Fruit fly (Drosophila melanogaster) whole organism, embryonic: Measurements from ENCODE around the gene Zir.
A peak's percentile ranks its signal among the peaks of the same experiment; 100 is the strongest.

Source experiments
- Abd-B ChIP-seq: fragments of 200-800 bp; sonication (Bioruptor generic); optimal IDR thresholded peaks from 2 replicates; lab custom pipeline; 2018; ENCODE audit warnings: missing biosample characterization, mild to moderate bottlenecking, missing genetic modification characterization, moderate library complexity
- BEAF-32 ChIP-seq: fragments of 200-800 bp; sonication (Bioruptor generic); optimal IDR thresholded peaks from 3 replicates; lab custom pipeline; 2017; ENCODE audit warnings: missing biosample characterization, missing genetic modification characterization, mild to moderate bottlenecking, moderate library complexity, missing genetic modification reagents
- Bgb ChIP-seq: fragments of 200-800 bp; sonication (Bioruptor generic); IDR thresholded peaks from 2 replicates; pipeline ENCODE4 v1.3.6; 2022; ENCODE audit warnings: missing biosample characterization, missing genetic modification characterization; ENCODE audit not compliant: partially characterized antibody
- CG10979 ChIP-seq: fragments of 200-800 bp; sonication (Bioruptor generic); optimal IDR thresholded peaks from 2 replicates; lab custom pipeline; 2018; ENCODE audit warnings: missing biosample characterization, mild to moderate bottlenecking, missing genetic modification characterization, moderate library complexity
- CG12769 ChIP-seq: fragments of 200-800 bp; sonication (Bioruptor generic); optimal IDR thresholded peaks from 2 replicates; lab custom pipeline; 2019; ENCODE audit warnings: missing biosample characterization, mild to moderate bottlenecking, missing genetic modification characterization, moderate library complexity
- CG13424 ChIP-seq: fragments of 200-800 bp; sonication (Bioruptor generic); optimal IDR thresholded peaks from 2 replicates; lab custom pipeline; 2019; ENCODE audit warnings: missing biosample characterization, mild to moderate bottlenecking, missing genetic modification characterization, moderate library complexity
- CG17829 ChIP-seq: fragments of 200-800 bp; optimal IDR thresholded peaks from 2 replicates; lab custom pipeline; 2019; ENCODE audit warnings: missing biosample characterization, mild to moderate bottlenecking, missing genetic modification characterization, moderate library complexity
- CG2199 ChIP-seq: fragments of 200-800 bp; sonication (Bioruptor generic); IDR thresholded peaks from 3 replicates; pipeline ENCODE4 v1.3.6; 2022; ENCODE audit warnings: missing biosample characterization, missing genetic modification characterization
- CG3065 ChIP-seq: fragments of 200-800 bp; sonication (Bioruptor generic); optimal IDR thresholded peaks from 2 replicates; lab custom pipeline; 2016; ENCODE audit warnings: missing biosample characterization, missing genetic modification characterization
- CG32532 ChIP-seq: fragments of 200-800 bp; sonication (Bioruptor generic); IDR thresholded peaks from 2 replicates; pipeline ENCODE4 v1.3.6; 2022; ENCODE audit warnings: missing biosample characterization, missing genetic modification characterization
- CG4360 ChIP-seq: fragments of 200-800 bp; sonication (Bioruptor generic); IDR thresholded peaks from 2 replicates; pipeline ENCODE4 v1.3.6; 2022; ENCODE audit warnings: missing biosample characterization, missing genetic modification characterization
- CG6175 ChIP-seq: fragments of 200-800 bp; sonication (Bioruptor generic); IDR thresholded peaks from 3 replicates; pipeline ENCODE4 v1.3.6; 2022; ENCODE audit warnings: missing biosample characterization, missing genetic modification characterization
- CG8359 ChIP-seq: fragments of 200-800 bp; sonication (Bioruptor generic); optimal IDR thresholded peaks from 2 replicates; lab custom pipeline; 2017; ENCODE audit warnings: missing biosample characterization, mild to moderate bottlenecking, missing genetic modification characterization, borderline replicate concordance
- CG8944 ChIP-seq: fragments of 200-800 bp; sonication (Bioruptor generic); optimal IDR thresholded peaks from 3 replicates; lab custom pipeline; 2016; ENCODE audit warnings: missing biosample characterization, missing genetic modification characterization
- CG9727 ChIP-seq: fragments of 200-800 bp; sonication (Bioruptor generic); optimal IDR thresholded peaks from 3 replicates; lab custom pipeline; 2017; ENCODE audit warnings: missing biosample characterization, mild to moderate bottlenecking, missing genetic modification characterization
- Deaf1 ChIP-seq: fragments of 200-800 bp; optimal IDR thresholded peaks from 3 replicates; lab custom pipeline; 2019; ENCODE audit warnings: missing biosample characterization, mild to moderate bottlenecking, missing genetic modification characterization, moderate library complexity
- Dip3 ChIP-seq: fragments of 200-800 bp; sonication (Bioruptor generic); optimal IDR thresholded peaks from 3 replicates; lab custom pipeline; 2016; ENCODE audit warnings: missing biosample characterization, missing genetic modification characterization
- HLH54F ChIP-seq: fragments of 200-800 bp; sonication (Bioruptor generic); optimal IDR thresholded peaks from 3 replicates; lab custom pipeline; 2016; ENCODE audit warnings: missing biosample characterization, missing genetic modification characterization
- Hr39 ChIP-seq: fragments of >200 bp; optimal IDR thresholded peaks from 2 replicates; lab custom pipeline; 2017
- MESR4 ChIP-seq: fragments of 200-800 bp; sonication (Bioruptor generic); optimal IDR thresholded peaks from 2 replicates; lab custom pipeline; 2018; ENCODE audit warnings: missing biosample characterization, mild to moderate bottlenecking, missing genetic modification characterization, moderate library complexity
- MTF-1 ChIP-seq: fragments of 200-800 bp; sonication (Bioruptor generic); optimal IDR thresholded peaks from 2 replicates; lab custom pipeline; 2018; ENCODE audit warnings: missing biosample characterization, mild to moderate bottlenecking, missing genetic modification characterization, borderline replicate concordance
- Max ChIP-seq: fragments of 200-800 bp; sonication (Bioruptor generic); optimal IDR thresholded peaks from 2 replicates; lab custom pipeline; 2016; ENCODE audit warnings: missing biosample characterization, mild to moderate bottlenecking, missing genetic modification characterization
- Oli ChIP-seq: fragments of 200-800 bp; sonication (Bioruptor generic); optimal IDR thresholded peaks from 2 replicates; lab custom pipeline; 2018; ENCODE audit warnings: missing biosample characterization, mild to moderate bottlenecking, missing genetic modification characterization, moderate library complexity
- PHDP ChIP-seq: fragments of 200-800 bp; sonication (Bioruptor generic); optimal IDR thresholded peaks from 3 replicates; lab custom pipeline; 2018; ENCODE audit warnings: missing biosample characterization, mild to moderate bottlenecking, missing genetic modification characterization, moderate library complexity
- Scr ChIP-seq: fragments of 200-800 bp; sonication (Bioruptor generic); IDR thresholded peaks from 2 replicates; pipeline ENCODE4 v1.3.6; 2022; ENCODE audit warnings: missing biosample characterization, missing genetic modification characterization; ENCODE audit not compliant: partially characterized antibody
- Xbp1 ChIP-seq: fragments of 200-800 bp; sonication (Bioruptor generic); optimal IDR thresholded peaks from 3 replicates; lab custom pipeline; 2016; ENCODE audit warnings: missing biosample characterization, mild to moderate bottlenecking, missing genetic modification characterization
- YL-1 ChIP-seq: fragments of 200-800 bp; sonication (Bioruptor generic); optimal IDR thresholded peaks from 3 replicates; lab custom pipeline; 2017; ENCODE audit warnings: missing biosample characterization, mild to moderate bottlenecking, missing genetic modification characterization
- abd-A ChIP-seq: fragments of 200-800 bp; sonication (Bioruptor generic); optimal IDR thresholded peaks from 3 replicates; lab custom pipeline; 2019; ENCODE audit warnings: missing biosample characterization, mild to moderate bottlenecking, missing genetic modification characterization, moderate library complexity
- cato ChIP-seq: fragments of 200-800 bp; sonication (Bioruptor generic); optimal IDR thresholded peaks from 2 replicates; lab custom pipeline; 2016; ENCODE audit warnings: missing biosample characterization, missing genetic modification characterization, borderline replicate concordance
- chinmo ChIP-seq: fragments of 200-800 bp; sonication (Bioruptor generic); IDR thresholded peaks from 4 replicates; pipeline ENCODE4 v1.3.6; 2022; ENCODE audit warnings: missing biosample characterization, missing genetic modification characterization; ENCODE audit not compliant: partially characterized antibody
- chn ChIP-seq: fragments of 200-800 bp; sonication (Bioruptor generic); optimal IDR thresholded peaks from 2 replicates; lab custom pipeline; 2016; ENCODE audit warnings: missing biosample characterization, missing genetic modification characterization
- ci ChIP-seq: fragments of 200-800 bp; sonication (Bioruptor generic); IDR thresholded peaks from 3 replicates; pipeline ENCODE4 v1.3.6; 2022; ENCODE audit warnings: missing biosample characterization, missing genetic modification characterization
- eyg ChIP-seq: fragments of 200-800 bp; sonication (Bioruptor generic); optimal IDR thresholded peaks from 3 replicates; lab custom pipeline; 2016; ENCODE audit warnings: missing biosample characterization, missing genetic modification characterization
- hb ChIP-seq: fragments of 200-800 bp; sonication (Bioruptor generic); IDR thresholded peaks from 3 replicates; pipeline ENCODE4 v1.3.6; 2022; ENCODE audit warnings: missing biosample characterization, missing genetic modification characterization; ENCODE audit not compliant: partially characterized antibody
- inv ChIP-seq: fragments of 200-800 bp; sonication (Bioruptor generic); IDR thresholded peaks from 2 replicates; pipeline ENCODE4 v1.3.6; 2022; ENCODE audit warnings: missing biosample characterization, missing genetic modification characterization; ENCODE audit not compliant: partially characterized antibody
- klu ChIP-seq: fragments of 200-800 bp; sonication (Bioruptor generic); IDR thresholded peaks from 2 replicates; pipeline ENCODE4 v1.3.6; 2022; ENCODE audit warnings: missing biosample characterization, missing genetic modification characterization
- lbe ChIP-seq: fragments of 200-800 bp; sonication (Bioruptor generic); optimal IDR thresholded peaks from 2 replicates; lab custom pipeline; 2016; ENCODE audit warnings: missing biosample characterization, mild to moderate bottlenecking, missing genetic modification characterization
- lilli ChIP-seq: fragments of 200-800 bp; sonication (Bioruptor generic); optimal IDR thresholded peaks from 3 replicates; lab custom pipeline; 2016; ENCODE audit warnings: missing biosample characterization, missing genetic modification characterization
- lov ChIP-seq, 2 experiments: fragments of 200-800 bp in 1 of 2; fragments of >200 bp in 1 of 2; sonication (Bioruptor generic) in 1 of 2; IDR thresholded peaks in 1 of 2; optimal IDR thresholded peaks in 1 of 2; 2 replicates in 1 of 2; 3 replicates in 1 of 2; pipeline versions ENCODE4 v1.3.6 to Lab custom; 2017 to 2022; ENCODE audit warnings: missing biosample characterization in 1 of 2, missing genetic modification characterization in 1 of 2
- oc ChIP-seq: fragments of 200-800 bp; sonication (Bioruptor generic); optimal IDR thresholded peaks from 2 replicates; lab custom pipeline; 2018; ENCODE audit warnings: missing biosample characterization, mild to moderate bottlenecking, missing genetic modification characterization, moderate library complexity
- p53 ChIP-seq: fragments of 200-800 bp; sonication (Bioruptor generic); optimal IDR thresholded peaks from 2 replicates; lab custom pipeline; 2016; ENCODE audit warnings: missing biosample characterization, missing genetic modification characterization
- prd ChIP-seq, 3 experiments: fragments of >200 bp in 2 of 3; fragments of 200-800 bp in 1 of 3; sonication (Bioruptor generic) in 1 of 3; optimal IDR thresholded peaks in 2 of 3; IDR thresholded peaks in 1 of 3; 2 replicates in 2 of 3; 3 replicates in 1 of 3; pipeline versions ENCODE4 v1.3.6 to Lab custom; 2017 to 2022; ENCODE audit warnings: missing biosample characterization in 1 of 3, missing genetic modification characterization in 1 of 3
- sens-2 ChIP-seq: fragments of 200-800 bp; sonication (Bioruptor generic); IDR thresholded peaks from 2 replicates; pipeline ENCODE4 v1.3.6; 2022; ENCODE audit warnings: missing biosample characterization, missing genetic modification characterization
- so ChIP-seq: fragments of 200-800 bp; sonication (Bioruptor generic); IDR thresholded peaks from 3 replicates; pipeline ENCODE4 v1.3.6; 2022; ENCODE audit warnings: missing biosample characterization, missing genetic modification characterization
- tll ChIP-seq, 2 experiments: fragments of 200-800 bp in 1 of 2; fragments of >200 bp in 1 of 2; sonication (Bioruptor generic) in 1 of 2; optimal IDR thresholded peaks; 2 replicates each; lab custom pipeline; 2017 to 2019; ENCODE audit warnings: missing biosample characterization in 2 of 2, missing genetic modification characterization in 2 of 2, mild to moderate bottlenecking in 1 of 2, moderate library complexity in 1 of 2
- toy ChIP-seq: fragments of 200-800 bp; sonication (Bioruptor generic); IDR thresholded peaks from 2 replicates; pipeline ENCODE4 v1.3.6; 2022; ENCODE audit warnings: missing biosample characterization, missing genetic modification characterization

Gene Zir

dm6 chr2L:107476-108436, 13.2 kb downstream of the Zir start (continued):
- TF ChIP-seq Scr (GFP tag; lab: Robert Waterston, UW) (peak; percentile 19; the same call in 1 of the 2 replicates), CG4360 (GFP tag; lab: Robert Waterston, UW) (no peak), CG13424 (tag; lab: Kevin White, UChicago) (peak; percentile 0), HLH54F (GFP tag; lab: Kevin White, UChicago) (no peak), hb (GFP tag; lab: Robert Waterston, UW) (no peak), Bgb (GFP tag; lab: Robert Waterston, UW) (peak; percentile 53; the same call in 1 of the 2 replicates), p53 (GFP tag; lab: Kevin White, UChicago) (no peak), CG32532 (peak; percentile 46; the same call in 1 of the 2 replicates), lbe (GFP tag; lab: Kevin White, UChicago) (peak; percentile 53), Max (GFP tag; lab: Kevin White, UChicago) (peak; percentile 31), Xbp1 (GFP tag; lab: Kevin White, UChicago) (no peak), CG8944 (GFP tag; lab: Kevin White, UChicago) (no peak), chinmo (GFP tag; lab: Robert Waterston, UW) (peak; percentile 88; the same call in 2 of the 4 replicates), CG3065 (GFP tag; lab: Kevin White, UChicago) (no peak), MESR4 (GFP tag; lab: Kevin White, UChicago) (peak; percentile 61), sens-2 (GFP tag; lab: Robert Waterston, UW) (no peak), so (GFP tag; lab: Robert Waterston, UW) (0 out of 3 replicates have a peak, but pooled peaks have one; percentile 36), PHDP (tag; lab: Kevin White, UChicago) (peak; percentile 7), tll (GFP tag; optimal IDR thresholded peaks at IDR 0.05; lab: Kevin White, UChicago) (no peak), prd (optimal IDR thresholded peaks at IDR 0.05; lab: Kevin White, UChicago) (no peak), prd (GFP tag; IDR thresholded peaks at IDR 0.05; lab: Robert Waterston, UW) (no peak), BEAF-32 (GFP tag; lab: Kevin White, UChicago) (peak; percentile 17), lov (optimal IDR thresholded peaks at IDR 0.05; lab: Kevin White, UChicago) (no peak), lov (GFP tag; IDR thresholded peaks at IDR 0.05; lab: Robert Waterston, UW) (no peak), abd-A (tag; lab: Kevin White, UChicago) (peak; percentile 85), lilli (GFP tag; lab: Kevin White, UChicago) (peak; percentile 29), Hr39 (no peak), Abd-B (GFP tag; lab: Kevin White, UChicago) (no peak), CG6175 (peak; percentile 24; the same call in 1 of the 3 replicates), klu (GFP tag; lab: Robert Waterston, UW) (no peak), chn (GFP tag; lab: Kevin White, UChicago) (no peak), MTF-1 (GFP tag; lab: Kevin White, UChicago) (peak; percentile 14), Dip3 (GFP tag; lab: Kevin White, UChicago) (no peak), oc (tag; lab: Kevin White, UChicago) (no peak), ci (GFP tag; lab: Robert Waterston, UW) (0 out of 3 replicates have a peak, but pooled peaks have one; percentile 39), YL-1 (peak; percentile 44), toy (GFP tag; lab: Robert Waterston, UW) (no peak), CG17829 (peak; percentile 7), Deaf1 (tag; lab: Kevin White, UChicago) (peak; percentile 54), cato (GFP tag; lab: Kevin White, UChicago) (no peak), CG8359 (GFP tag; lab: Kevin White, UChicago) (no peak), eyg (GFP tag; lab: Kevin White, UChicago) (no peak), CG9727 (peak; percentile 38), Oli (tag; lab: Kevin White, UChicago) (no peak), CG12769 (tag; lab: Kevin White, UChicago) (peak; percentile 43), CG10979 (tag; lab: Kevin White, UChicago) (no peak), inv (GFP tag; lab: Robert Waterston, UW) (peak; percentile 29), CG2199 (no peak)
